Fruit fly (Drosophila melanogaster): ENCODE data around the gene ATPsynbetaL.

ATPsynbetaL gene

DNA sequence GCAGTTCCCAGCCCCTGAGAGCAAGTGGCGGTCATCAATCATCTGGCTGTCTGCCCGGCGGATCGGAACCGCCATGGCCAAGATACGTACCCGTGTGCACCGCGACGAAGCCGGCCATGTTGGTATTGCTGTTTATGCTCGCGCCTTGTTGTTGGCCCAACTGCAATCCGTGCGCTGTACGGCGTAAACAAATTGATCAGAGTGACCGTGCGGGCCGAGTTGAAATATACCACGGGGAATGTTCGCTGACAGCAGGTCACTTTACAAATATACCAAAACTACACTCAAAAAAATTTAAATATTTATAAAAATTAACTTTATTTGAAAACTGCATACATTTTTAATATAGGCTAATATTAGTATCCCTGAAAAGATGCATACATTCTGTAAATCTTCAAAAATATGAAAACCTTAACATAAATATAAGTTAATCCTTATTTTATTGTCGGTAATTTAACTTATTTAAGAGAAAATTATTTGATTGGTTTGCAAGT is 10.3 kb upstream of the ATPsynbetaL start, which contains the start of gene Tasp1:
TSS of gene Tasp1 (minus strand) at position 203 of the 494 bp plus-strand sequence.
- peak; percentile 57 for TF ChIP-seq CG17801 (GFP tag; optimal IDR thresholded peaks at IDR 0.05; ENCODE audit: partially characterized antibody)

DNA sequence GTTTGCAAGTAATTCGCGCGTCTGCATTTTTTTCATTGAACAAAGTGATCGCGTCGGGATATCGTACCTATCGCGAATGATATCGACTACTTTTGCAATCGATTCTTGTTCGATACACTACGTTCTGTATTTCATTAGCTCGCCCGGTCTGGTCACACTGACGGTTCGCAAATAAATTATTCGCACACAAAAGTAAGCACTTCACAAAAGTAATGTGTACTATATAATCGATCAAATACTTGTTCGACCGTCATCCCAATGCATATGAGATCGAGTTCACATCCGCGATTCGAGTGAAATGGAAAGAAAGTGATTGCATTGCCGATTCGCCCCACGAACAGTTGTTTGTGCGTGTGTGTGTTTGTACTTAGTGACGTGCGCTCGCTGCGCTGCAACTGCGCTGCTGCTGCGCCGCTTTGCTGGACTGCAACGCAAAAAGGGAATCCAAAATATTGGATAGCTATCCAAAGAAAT is 7.3 kb upstream of the ATPsynbetaL start, which contains the start of the genes CG5235 and ClC-c:
TSS of gene CG5235 (minus strand) at position 63 of the 474 bp plus-strand sequence.
TSS of gene ClC-c (plus strand) at position 125 of the 474 bp plus-strand sequence.
- TF ChIP-seq CG17801 (GFP tag; optimal IDR thresholded peaks at IDR 0.05; ENCODE audit: partially characterized antibody), result peak; percentile 28

DNA sequence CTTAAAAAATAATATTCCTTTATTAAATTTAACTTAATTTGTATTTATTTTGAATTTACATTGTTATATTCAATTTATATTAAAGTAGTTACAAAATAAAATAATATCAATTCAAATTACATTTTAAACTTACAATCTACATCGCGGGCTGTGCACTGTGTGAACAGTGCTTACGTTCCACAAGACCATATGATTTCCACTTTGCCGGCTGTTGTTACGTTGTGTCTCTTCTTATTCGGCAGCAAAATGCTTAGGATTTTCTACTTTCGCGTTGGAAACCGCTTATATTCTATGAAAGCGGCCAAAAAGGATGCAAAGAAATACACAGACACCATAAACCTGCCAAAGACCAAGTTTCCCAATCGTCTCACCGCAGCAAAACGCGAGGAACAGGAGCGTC is 2.4 kb downstream of the ATPsynbetaL start, which contains the start of gene IleRS-m:
TSS of gene IleRS-m (plus strand) at position 222 of the 400 bp plus-strand sequence.
- no peak for TF ChIP-seq CG17801 (GFP tag; optimal IDR thresholded peaks at IDR 0.05; ENCODE audit: partially characterized antibody)

DNA sequence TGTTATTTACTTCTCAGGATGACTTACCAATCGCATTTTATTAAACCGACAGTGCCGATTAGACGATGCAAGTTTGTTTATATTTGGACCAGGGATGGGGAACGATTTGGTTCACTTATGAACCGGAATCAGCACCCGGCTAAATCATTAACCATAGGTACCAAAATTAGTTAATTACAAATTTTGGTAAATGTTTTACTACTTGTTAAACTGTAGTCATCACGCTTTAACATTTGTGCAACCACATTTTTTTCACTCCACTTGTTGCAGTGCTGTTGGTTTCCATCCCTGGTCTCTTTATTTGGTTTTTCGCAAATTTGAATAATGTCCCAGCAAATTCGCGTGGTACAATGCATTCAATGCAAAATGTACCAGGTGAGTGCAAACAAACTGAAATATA is 7.9 kb downstream of the ATPsynbetaL start, which contains the start of the genes IntS9 and CG43295:
TSS of gene IntS9 (minus strand) at position 100 of the 400 bp plus-strand sequence.
TSS of gene CG43295 (plus strand) at position 325 of the 400 bp plus-strand sequence.
- TF ChIP-seq CG17801 (GFP tag; optimal IDR thresholded peaks at IDR 0.05; ENCODE audit: partially characterized antibody), result peak; percentile 73

DNA sequence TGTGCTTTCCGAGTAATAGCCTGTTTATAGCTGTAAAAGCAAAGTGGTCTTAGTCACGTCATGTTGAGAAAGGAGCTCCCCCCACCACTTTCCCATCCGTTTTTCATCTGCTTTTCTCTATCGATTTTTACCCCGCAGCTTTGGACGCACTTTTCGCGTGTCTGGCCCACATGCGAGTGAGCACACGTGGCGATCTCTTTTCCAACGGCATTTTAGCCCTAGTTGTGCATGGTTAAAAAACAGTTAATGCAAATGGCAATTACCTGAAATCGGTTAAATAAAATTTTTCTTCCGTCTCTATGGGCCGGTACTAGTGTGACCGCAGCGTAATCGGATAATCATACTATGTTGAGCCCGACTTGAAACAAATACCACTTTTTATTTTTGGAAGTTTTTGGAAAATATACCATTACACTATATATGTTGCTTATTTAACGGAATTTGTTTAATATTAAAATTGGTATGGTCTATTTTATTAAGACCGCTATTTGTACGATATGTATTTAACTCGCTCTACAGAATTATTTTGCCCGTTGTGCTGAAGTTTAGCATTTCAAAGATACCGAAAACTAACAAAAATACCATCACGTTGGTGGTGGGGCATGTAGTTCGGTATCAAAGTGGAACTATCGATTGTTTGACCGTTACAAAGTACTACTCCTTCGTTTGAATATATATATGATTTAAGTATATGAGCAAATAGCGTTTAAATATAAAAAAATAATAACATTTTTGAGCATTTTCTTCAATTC is 14.6 kb downstream of the ATPsynbetaL start, which contains the start of gene Zn72D:
TSS of gene Zn72D (minus strand) at position 558 of the 752 bp plus-strand sequence.
- TF ChIP-seq CG17801 (GFP tag; optimal IDR thresholded peaks at IDR 0.05; ENCODE audit: partially characterized antibody), result peak; percentile 69

DNA sequence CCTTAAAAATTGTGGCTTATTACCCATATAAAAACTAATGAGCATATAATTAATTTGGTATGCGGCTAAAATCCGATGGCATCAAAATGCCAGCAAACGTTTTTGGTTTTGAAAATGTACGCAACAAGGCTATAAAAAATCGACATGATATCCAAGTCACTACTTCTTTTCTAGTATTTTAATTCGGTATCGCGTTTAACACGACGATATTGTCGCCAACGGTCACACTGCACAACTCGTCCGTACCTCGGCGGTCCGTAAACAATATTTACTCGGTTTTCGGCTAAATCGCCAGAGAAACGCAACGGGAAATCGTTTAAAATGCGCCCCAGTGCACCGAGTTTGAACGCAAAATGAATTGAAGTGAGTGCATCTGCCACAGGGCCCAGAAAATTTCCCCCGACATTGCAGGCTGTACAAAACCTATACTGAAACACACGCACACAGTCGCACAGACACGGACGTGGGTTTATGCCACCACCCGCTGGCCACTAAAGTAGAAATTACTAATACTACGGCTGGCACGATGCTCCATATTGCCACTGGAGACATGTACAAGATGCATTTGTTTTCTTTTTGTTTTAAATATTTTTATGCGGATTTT is 15.5 kb downstream of the ATPsynbetaL start, which contains the start of gene Taf4:
TSS of gene Taf4 (plus strand) at position 210 of the 604 bp plus-strand sequence.
- TF ChIP-seq CG17801 (GFP tag; optimal IDR thresholded peaks at IDR 0.05; ENCODE audit: partially characterized antibody), result no peak

DNA sequence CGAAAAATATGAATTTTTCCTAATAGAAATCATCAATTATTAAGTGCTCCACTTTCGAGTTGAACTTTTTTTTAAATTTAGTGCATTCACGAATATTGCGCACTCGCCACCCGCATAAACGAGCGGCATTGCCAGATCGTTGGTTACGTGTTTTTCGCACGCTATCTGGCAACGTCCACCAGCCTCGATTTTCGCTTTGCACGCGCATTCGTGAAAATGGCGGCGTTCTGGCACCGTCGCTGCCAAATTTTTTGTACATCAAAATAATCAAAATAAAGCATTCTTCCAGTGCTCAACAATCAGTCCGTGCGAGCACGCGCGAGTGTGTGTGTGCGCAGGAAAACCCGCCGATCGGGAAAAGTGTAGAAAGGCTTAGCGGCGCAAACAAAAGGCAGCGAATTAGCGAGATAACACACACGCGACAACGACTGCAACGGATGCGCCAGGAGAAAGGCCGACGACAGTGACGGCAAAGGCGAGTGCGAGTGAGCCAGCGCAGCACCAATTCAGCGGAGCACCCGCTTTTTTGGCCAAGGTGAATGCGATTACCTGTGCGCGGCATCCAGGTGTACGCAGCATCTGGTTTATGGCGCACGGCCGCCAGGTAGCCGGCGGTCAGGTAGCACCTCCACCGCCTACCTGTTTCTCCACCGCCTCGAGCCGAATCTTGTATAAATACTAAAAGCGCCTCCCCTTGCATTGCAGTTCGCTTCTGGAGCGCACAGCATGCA is 16.1 kb downstream of the ATPsynbetaL start:
- TF ChIP-seq CG17801 (GFP tag; optimal IDR thresholded peaks at IDR 0.05; ENCODE audit: partially characterized antibody), result peak; percentile 84

DNA sequence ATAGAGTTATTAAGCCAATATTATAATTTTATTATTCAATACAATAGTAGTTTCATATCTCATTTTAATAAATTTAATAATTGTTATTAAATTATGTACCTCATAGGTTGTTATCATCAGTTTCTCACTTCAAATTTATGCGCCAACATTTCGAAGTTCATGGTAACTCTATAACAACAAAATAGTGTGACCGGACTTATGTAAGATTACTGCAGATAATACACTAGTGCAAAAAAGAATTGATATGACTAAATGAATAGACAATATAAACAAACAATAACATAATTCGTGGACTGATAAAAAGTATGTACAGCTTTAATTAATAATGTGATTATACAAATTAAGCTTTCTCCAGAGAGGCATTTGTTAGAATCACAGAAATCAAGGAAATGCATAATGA is 24.2 kb downstream of the ATPsynbetaL start, which contains the start of gene Strump:
TSS of gene Strump (plus strand) at position 212 of the 400 bp plus-strand sequence.
- TF ChIP-seq CG17801 (GFP tag; optimal IDR thresholded peaks at IDR 0.05; ENCODE audit: partially characterized antibody), result peak; percentile 8

DNA sequence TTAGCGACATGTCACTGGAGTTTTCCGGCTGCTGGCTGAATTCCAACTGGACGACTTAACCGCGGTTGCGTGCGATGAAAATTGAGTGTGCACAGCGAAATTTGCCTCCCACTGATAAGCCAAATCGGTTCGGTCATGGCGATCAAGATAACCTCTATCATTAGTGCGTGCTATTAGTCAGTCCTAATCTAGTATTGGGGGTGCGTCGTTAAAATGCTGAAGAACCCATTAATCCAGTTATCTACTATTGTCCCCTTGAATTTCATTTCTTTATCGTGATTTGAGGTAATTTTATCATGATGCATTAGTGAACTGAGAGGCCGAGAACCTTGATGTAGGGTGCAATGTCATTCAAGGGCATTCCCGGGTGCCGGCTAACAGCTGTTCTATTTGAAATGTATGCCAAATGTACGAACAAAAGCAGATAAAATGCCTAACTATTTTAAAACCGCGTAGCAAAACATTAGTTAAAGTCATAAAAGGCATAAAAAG is 30.9 kb downstream of the ATPsynbetaL start, which contains the start of gene Pgm1:
TSS of gene Pgm1 (minus strand) at position 51 of the 492 bp plus-strand sequence.
- TF ChIP-seq CG17801 (GFP tag; optimal IDR thresholded peaks at IDR 0.05; ENCODE audit: partially characterized antibody), result peak; percentile 89

DNA sequence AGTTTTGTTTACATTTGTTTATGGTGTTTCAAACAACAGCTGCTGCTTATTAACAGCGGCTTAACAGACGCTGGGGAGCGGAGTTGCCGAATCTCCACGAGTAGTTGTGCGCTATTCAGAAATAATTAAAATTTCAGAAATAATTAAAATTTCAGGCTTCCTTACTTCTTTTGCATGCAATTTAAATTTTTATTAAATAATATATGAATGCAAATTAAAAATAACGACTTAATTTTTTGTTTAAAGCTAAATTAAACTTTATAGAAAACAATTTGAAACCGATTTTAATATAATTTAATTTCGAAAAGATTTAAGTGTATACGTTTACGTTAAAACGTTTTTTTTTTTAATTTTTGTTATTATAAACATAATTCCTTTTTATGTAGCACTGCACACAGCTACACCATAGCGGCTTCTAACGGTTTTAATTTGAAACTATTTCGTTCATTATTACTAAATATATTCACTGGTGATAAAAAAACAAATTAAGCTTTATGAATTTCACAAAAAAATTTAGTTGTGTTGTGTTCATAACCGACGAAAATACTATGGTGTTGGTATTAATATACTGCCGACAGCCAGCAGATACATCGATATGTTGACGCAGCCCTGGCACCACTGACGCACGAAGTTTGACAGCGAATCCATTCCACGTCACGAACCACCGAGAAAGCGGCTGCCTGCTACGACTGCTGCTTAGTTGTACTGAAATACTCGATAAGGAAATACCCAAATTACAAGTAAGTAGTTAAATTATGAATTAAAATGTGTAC is 31.5 kb downstream of the ATPsynbetaL start, which contains the start of gene SsRbeta:
TSS of gene SsRbeta (plus strand) at position 645 of the 773 bp plus-strand sequence.
- TF ChIP-seq CG17801 (GFP tag; optimal IDR thresholded peaks at IDR 0.05; ENCODE audit: partially characterized antibody), result no peak

DNA sequence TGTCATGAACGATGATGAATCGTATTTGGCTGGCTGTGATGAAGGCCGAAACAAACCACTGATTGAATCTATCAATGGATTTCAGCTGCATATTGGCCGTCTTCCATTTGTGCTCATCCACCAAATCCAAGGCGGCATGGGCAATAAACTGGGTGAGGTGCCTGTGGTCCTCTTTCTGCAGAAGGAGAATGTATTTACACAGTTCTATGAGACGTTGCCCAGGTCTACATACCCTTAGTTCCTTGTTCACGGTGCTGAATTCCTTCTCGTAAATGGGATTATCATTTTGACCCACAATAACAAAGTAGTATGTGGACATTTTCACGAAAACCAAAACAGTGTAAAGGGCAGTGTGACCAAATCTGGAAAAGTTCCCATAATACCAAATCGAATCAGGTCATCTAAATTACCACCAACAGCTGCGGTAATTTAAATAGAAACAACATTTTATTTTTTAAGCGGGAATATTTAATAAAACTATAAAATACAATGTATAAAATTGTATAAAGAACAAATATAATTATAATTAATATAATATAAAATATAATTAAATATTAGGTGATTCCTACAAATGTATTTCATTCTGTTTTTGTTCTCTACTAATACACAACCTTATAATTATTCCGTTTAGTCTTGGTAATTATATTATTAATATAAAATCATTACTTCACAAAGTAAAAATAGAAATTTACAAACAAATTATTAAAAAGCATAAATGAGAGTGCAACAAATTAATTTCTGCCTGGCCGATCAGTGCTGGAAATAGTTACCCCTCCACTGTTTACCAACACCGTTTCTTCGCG is 33.8 kb downstream of the ATPsynbetaL start, which contains the start of the genes Trs20 and elg1:
TSS of gene Trs20 (minus strand) at position 369 of the 803 bp plus-strand sequence.
TSS of gene elg1 (plus strand) at position 765 of the 803 bp plus-strand sequence.
- no peak for TF ChIP-seq CG17801 (GFP tag; optimal IDR thresholded peaks at IDR 0.05; ENCODE audit: partially characterized antibody)

DNA sequence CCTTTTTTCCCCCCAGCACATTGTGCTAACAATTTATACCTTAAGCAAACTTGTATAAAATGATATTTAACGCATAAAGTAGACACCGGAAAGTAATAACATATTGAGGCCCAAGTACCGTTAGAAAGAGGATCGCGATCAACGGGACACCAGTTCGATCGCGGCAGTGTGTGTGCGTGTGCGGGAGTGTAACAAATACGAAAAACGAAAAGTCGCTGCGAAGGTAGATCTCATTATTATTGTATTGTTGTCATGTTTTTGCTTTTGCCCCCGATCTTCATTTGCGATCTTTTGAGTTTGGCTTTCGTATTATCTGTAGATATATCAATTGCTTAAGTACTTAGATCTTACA is 34.4 kb downstream of the ATPsynbetaL start:
- no peak for TF ChIP-seq CG17801 (GFP tag; optimal IDR thresholded peaks at IDR 0.05; ENCODE audit: partially characterized antibody)

All from ovary, adult (tissue).